Worm (Caenorhabditis elegans): ENCODE measurements around the gene K07G6.1.
A peak's percentile ranks its signal among the peaks of the same experiment; 100 is the strongest.

K07G6.1 gene

DNA sequence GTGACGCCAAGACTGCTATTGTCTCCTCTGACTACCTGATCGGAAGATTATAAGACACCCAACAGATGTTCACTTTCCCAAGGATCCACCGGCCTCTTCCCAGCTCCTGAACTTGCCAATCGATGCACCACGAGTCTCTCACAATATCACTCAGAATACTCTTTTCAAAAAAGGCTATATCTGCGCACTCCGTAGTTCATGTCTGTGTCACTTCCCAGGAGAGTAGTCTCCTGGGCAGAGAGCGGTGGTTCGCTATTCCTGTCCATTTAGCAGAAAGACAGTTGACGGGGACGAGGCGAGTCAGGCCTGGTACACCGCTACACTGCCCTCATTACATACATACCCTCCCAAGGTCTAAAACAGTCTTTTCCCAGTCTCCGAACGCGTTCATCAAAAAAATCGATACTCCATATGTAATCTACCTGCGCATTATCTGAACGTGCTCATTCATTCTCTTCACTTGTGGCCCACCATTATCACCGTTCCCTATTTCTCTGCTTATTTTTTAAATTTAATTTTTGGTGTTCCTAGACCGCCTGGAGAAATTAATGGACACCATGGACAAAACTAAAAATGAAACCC, 26.5 kb upstream of the K07G6.1 start, which contains the start of gene btb-6:
Gene btb-6 (plus strand): TSS at position 532 of the 582 bp plus-strand sequence.
- peak; percentile 97 for TF ChIP-seq aptf-2 (GFP tag; conservative IDR thresholded peaks at IDR 0.05)
- TF ChIP-seq F37B4.10 (GFP tag; IDR thresholded peaks at IDR 0.05), result no peak
- TF ChIP-seq bed-1 (GFP tag; IDR thresholded peaks at IDR 0.05), result 0 out of 2 replicates have a peak, but pooled peaks have one; percentile 47
- no peak for TF ChIP-seq ztf-28 (GFP tag; IDR thresholded peaks at IDR 0.05)
- TF ChIP-seq repo-1 (tag; optimal IDR thresholded peaks at IDR 0.05), result no peak
- TF ChIP-seq ceh-40 (GFP tag; IDR thresholded peaks at IDR 0.05), result no peak
- no peak for TF ChIP-seq ztf-3 (GFP tag; optimal IDR thresholded peaks at IDR 0.05)
- no peak for TF ChIP-seq sea-2 (GFP tag; IDR thresholded peaks at IDR 0.05)
- no peak for TF ChIP-seq lsy-27 (tag; optimal IDR thresholded peaks at IDR 0.05; ENCODE audit: borderline replicate concordance, insufficient read depth)
- TF ChIP-seq ceh-58 (GFP tag; IDR thresholded peaks at IDR 0.05), result no peak
- TF ChIP-seq aptf-3 (GFP tag; IDR thresholded peaks at IDR 0.05), result peak; percentile 87; the same call in 1 of the 2 replicates
- no peak for TF ChIP-seq gei-17 (GFP tag; optimal IDR thresholded peaks at IDR 0.05)
- TF ChIP-seq lag-1 (GFP tag; IDR thresholded peaks at IDR 0.05), result no peak

DNA sequence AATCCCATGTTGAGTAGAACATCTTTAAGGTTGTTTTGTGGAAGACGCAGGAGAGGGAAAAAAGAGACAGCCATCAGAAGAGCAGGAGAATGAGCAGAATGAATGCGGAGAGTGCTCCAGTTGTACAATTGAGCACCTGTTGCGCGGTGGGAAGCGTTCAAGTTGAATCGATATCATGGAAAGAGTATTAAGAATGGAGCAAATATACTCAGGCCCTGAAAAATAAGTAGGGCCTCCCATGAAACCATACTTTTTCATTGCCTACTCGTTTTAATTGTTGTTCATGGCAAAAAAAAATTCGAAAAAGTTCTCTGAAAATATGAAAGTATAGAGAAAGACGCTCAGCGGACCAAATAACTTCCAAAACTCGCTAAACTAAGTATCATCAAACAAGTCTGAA, 22.2 kb upstream of the K07G6.1 start, which contains the start of gene fbxb-48:
Gene fbxb-48 (minus strand): TSS at position 101 of the 400 bp plus-strand sequence.
- TF ChIP-seq sdz-38 (tag; optimal IDR thresholded peaks at IDR 0.05) (no peak), Y79H2A.3 (GFP tag; conservative IDR thresholded peaks at IDR 0.05) (no peak), dpff-1 (tag; optimal IDR thresholded peaks at IDR 0.05) (no peak), Y53G8AR.9 (GFP tag; conservative IDR thresholded peaks at IDR 0.05) (no peak), B0019.2 (GFP tag; conservative IDR thresholded peaks at IDR 0.05) (no peak), F57C9.4 (tag; optimal IDR thresholded peaks at IDR 0.05) (no peak), mcd-1 (GFP tag; IDR thresholded peaks at IDR 0.05) (no peak), C17E4.6 (GFP tag; IDR thresholded peaks at IDR 0.05) (no peak), T26A5.8 (tag; optimal IDR thresholded peaks at IDR 0.05) (no peak), him-1 (tag; optimal IDR thresholded peaks at IDR 0.05) (no peak), lin-40 (tag; optimal IDR thresholded peaks at IDR 0.05) (no peak), hmg-1.2 (GFP tag; IDR thresholded peaks at IDR 0.05) (no peak)

- no peak for TF ChIP-seq gei-17 (GFP tag; optimal IDR thresholded peaks at IDR 0.05)
- no peak for TF ChIP-seq Y53F4B.3 (GFP tag; IDR thresholded peaks at IDR 0.05)
- no peak for TF ChIP-seq K12H6.12 (tag; optimal IDR thresholded peaks at IDR 0.05)
- TF ChIP-seq bed-2 (GFP tag; IDR thresholded peaks at IDR 0.05), result no peak
- no peak for TF ChIP-seq snpc-3.4 (tag; optimal IDR thresholded peaks at IDR 0.05)
- no peak for TF ChIP-seq lin-35 (GFP tag; optimal IDR thresholded peaks at IDR 0.05)
- TF ChIP-seq F39B2.1 (GFP tag; IDR thresholded peaks at IDR 0.05), result no peak
- TF ChIP-seq sptf-2 (GFP tag; optimal IDR thresholded peaks at IDR 0.05), result no peak
- no peak for TF ChIP-seq madf-3 (GFP tag; IDR thresholded peaks at IDR 0.05)
- no peak for TF ChIP-seq snpc-1.1 (tag; optimal IDR thresholded peaks at IDR 0.05; ENCODE audit: insufficient read depth)
- TF ChIP-seq nhr-120 (GFP tag; IDR thresholded peaks at IDR 0.05), result no peak
- no peak for TF ChIP-seq B0336.3 (GFP tag; IDR thresholded peaks at IDR 0.05)
- TF ChIP-seq mes-4 (tag; optimal IDR thresholded peaks at IDR 0.05), result no peak
- TF ChIP-seq dox-1 (GFP tag; IDR thresholded peaks at IDR 0.05), result no peak
- TF ChIP-seq egrh-3 (GFP tag; IDR thresholded peaks at IDR 0.05), result no peak
- TF ChIP-seq let-526 (GFP tag; IDR thresholded peaks at IDR 0.05), result no peak
- no peak for TF ChIP-seq attf-6 (GFP tag; IDR thresholded peaks at IDR 0.05)
- TF ChIP-seq chd-7 (tag; optimal IDR thresholded peaks at IDR 0.05), result no peak
These were observed 19.0 kb upstream of the K07G6.1 start, which contains the start of the genes fbxb-5 and btb-8 for ce11 chrII:1722394-1722793. TSS of gene fbxb-5 (minus strand) at chrII:1722494. TSS of gene btb-8 (plus strand) at chrII:1722770.
